Worm (Caenorhabditis elegans) whole organism, early embryonic: Measurements from ENCODE around the gene C54D10.9.

Source experiments
- B0310.2 ChIP-seq: sonication (generic microtip); optimal IDR thresholded peaks from 2 replicates; lab custom pipeline; 2016; ENCODE audit warnings: mild to moderate bottlenecking, missing genetic modification characterization, missing compliant biosample characterization
- F13C5.2 ChIP-seq: sonication (generic microtip); optimal IDR thresholded peaks from 2 replicates; lab custom pipeline; 2017; ENCODE audit warnings: mild to moderate bottlenecking, missing genetic modification characterization, inconsistent platforms, missing compliant biosample characterization
- aly-1 ChIP-seq: sonication (generic microtip); optimal IDR thresholded peaks from 2 replicates; lab custom pipeline; 2016; ENCODE audit warnings: missing genetic modification characterization, missing compliant biosample characterization
- ama-1 ChIP-seq: fragments of 150-350 bp; optimal IDR thresholded peaks from 2 replicates; lab custom pipeline; 2014
- ceh-13 ChIP-seq: fragments of 200-800 bp; sonication (Bioruptor generic); optimal IDR thresholded peaks from 2 replicates; lab custom pipeline; 2018; ENCODE audit warnings: mild to moderate bottlenecking, missing genetic modification characterization, missing compliant biosample characterization
- ceh-36 ChIP-seq: sonication (generic microtip); optimal IDR thresholded peaks from 2 replicates; lab custom pipeline; 2016; ENCODE audit warnings: missing genetic modification characterization, inconsistent platforms, missing compliant biosample characterization
- ets-7 ChIP-seq: sonication (generic microtip); optimal IDR thresholded peaks from 2 replicates; lab custom pipeline; 2016; ENCODE audit warnings: missing genotype, missing genetic modification characterization, missing compliant biosample characterization
- flt-1 ChIP-seq: fragments of 200-800 bp; sonication (Bioruptor generic); IDR thresholded peaks from 2 replicates; pipeline ENCODE4 v1.3.6; 2022; ENCODE audit warnings: missing genetic modification characterization, missing compliant biosample characterization
- hmbx-1 ChIP-seq: sonication (generic microtip); optimal IDR thresholded peaks from 2 replicates; lab custom pipeline; 2016; ENCODE audit warnings: mild to moderate bottlenecking, missing genetic modification characterization, missing compliant biosample characterization
- hmg-4 ChIP-seq: fragments of 200-800 bp; sonication (Bioruptor generic); optimal IDR thresholded peaks from 2 replicates; lab custom pipeline; 2018; ENCODE audit warnings: mild to moderate bottlenecking, missing genetic modification characterization, missing compliant biosample characterization
- hnd-1 ChIP-seq: sonication (generic microtip); optimal IDR thresholded peaks from 2 replicates; lab custom pipeline; 2016; ENCODE audit warnings: missing genetic modification characterization, missing compliant biosample characterization
- pes-1 ChIP-seq: fragments of 200-800 bp; sonication (Bioruptor generic); IDR thresholded peaks from 2 replicates; pipeline ENCODE4 v1.3.6; 2022; ENCODE audit warnings: missing genetic modification reagents, missing genetic modification characterization, missing compliant biosample characterization
- scrt-1 ChIP-seq: fragments of 200-800 bp; sonication (Bioruptor generic); IDR thresholded peaks from 2 replicates; pipeline ENCODE4 v1.3.6; 2022; ENCODE audit warnings: missing genetic modification characterization, missing compliant biosample characterization
- sea-1 ChIP-seq: fragments of 200-800 bp; sonication (Bioruptor generic); conservative IDR thresholded peaks from 2 replicates; pipeline ENCODE4 v1.3.6; 2022; ENCODE audit warnings: missing genetic modification characterization, missing compliant biosample characterization
- tbx-11 ChIP-seq: fragments of 200-800 bp; sonication (Bioruptor generic); IDR thresholded peaks from 2 replicates; pipeline ENCODE4 v1.3.6; 2022; ENCODE audit warnings: missing genetic modification characterization, missing compliant biosample characterization
- tbx-37 ChIP-seq: fragments of 200-800 bp; sonication (Bioruptor generic); conservative IDR thresholded peaks from 2 replicates; pipeline ENCODE4 v1.3.6; 2022; ENCODE audit warnings: missing genetic modification reagents, missing genetic modification characterization, missing compliant biosample characterization
- tra-4 ChIP-seq: sonication (generic microtip); optimal IDR thresholded peaks from 2 replicates; lab custom pipeline; 2017; ENCODE audit warnings: missing genetic modification characterization, missing compliant biosample characterization

The C54D10.9 gene

DNA sequence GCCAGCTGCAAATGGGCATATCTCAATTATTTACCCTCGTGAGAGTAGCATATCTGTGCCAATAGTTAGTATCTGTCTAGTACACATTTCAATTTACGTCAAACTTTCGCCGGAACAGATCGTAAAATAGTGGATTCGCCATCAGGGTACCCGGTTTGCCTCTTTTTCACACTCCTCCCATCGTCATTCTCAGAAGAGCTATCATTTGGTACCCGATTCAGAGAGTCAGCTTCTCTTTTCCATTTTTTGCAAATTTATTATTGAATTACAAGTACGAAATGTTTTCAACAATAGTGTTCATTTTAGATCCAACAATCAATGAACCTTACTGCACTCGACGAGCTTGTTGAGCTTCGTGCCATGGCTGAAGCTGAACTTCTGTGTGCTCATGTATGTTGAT lies 17.9 kb upstream of the C54D10.9 start, which contains the start of gene C54D10.5:
Gene C54D10.5 (plus strand): TSS at position 301 of the 400 bp plus-strand sequence.
- no peak for TF ChIP-seq tbx-37 (GFP tag; lab: Robert Waterston, UW)
- TF ChIP-seq tbx-11 (GFP tag; lab: Robert Waterston, UW): no peak
- TF ChIP-seq B0310.2 (tag; lab: Kevin White, UChicago): no peak
- TF ChIP-seq flt-1: no peak
- TF ChIP-seq pes-1 (GFP tag; lab: Robert Waterston, UW): no peak
- TF ChIP-seq sea-1 (GFP tag; lab: Robert Waterston, UW): no peak
- TF ChIP-seq hnd-1 (tag; lab: Kevin White, UChicago): no peak
- TF ChIP-seq ceh-13 (GFP tag; lab: Kevin White, UChicago): no peak
- TF ChIP-seq scrt-1 (GFP tag; lab: Robert Waterston, UW): no peak
- no peak for TF ChIP-seq tra-4 (tag; lab: Kevin White, UChicago)
- TF ChIP-seq ets-7: no peak
- TF ChIP-seq ceh-36 (tag; lab: Kevin White, UChicago): no peak
- no peak for TF ChIP-seq ama-1 (lab: Kevin White, UChicago)
- TF ChIP-seq hmg-4 (GFP tag; lab: Kevin White, UChicago): no peak
- TF ChIP-seq F13C5.2: no peak
- TF ChIP-seq hmbx-1 (tag; lab: Kevin White, UChicago): no peak
- no peak for TF ChIP-seq aly-1 (tag; lab: Kevin White, UChicago)

DNA sequence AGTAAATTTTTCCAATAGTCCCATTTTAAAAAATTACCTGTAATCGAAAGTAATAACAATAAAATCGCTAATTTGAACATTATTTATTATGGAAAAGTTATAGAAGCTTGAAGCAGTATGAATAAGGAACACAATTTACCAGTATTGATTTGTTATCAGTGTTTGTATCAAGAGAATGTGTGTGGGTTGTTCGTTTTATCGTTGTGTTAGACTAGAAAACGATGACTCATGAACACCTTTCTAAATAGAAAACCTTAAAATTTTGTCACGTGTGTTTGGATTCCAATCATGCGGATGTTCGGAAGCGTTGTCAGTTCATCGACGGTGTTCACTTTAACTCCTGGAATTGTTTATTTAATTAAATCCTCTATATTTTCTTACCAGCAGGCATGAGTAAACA lies 14.8 kb upstream of the C54D10.9 start, which contains the start of gene C54D10.13:
Gene C54D10.13 (minus strand): TSS at position 179 of the 400 bp plus-strand sequence.
- no peak for TF ChIP-seq hnd-1 (tag; lab: Kevin White, UChicago)
- no peak for TF ChIP-seq tra-4 (tag; lab: Kevin White, UChicago)
- TF ChIP-seq ceh-36 (tag; lab: Kevin White, UChicago): no peak
- no peak for TF ChIP-seq B0310.2 (tag; lab: Kevin White, UChicago)
- TF ChIP-seq F13C5.2: no peak
- no peak for TF ChIP-seq pes-1 (GFP tag; lab: Robert Waterston, UW)
- TF ChIP-seq hmbx-1 (tag; lab: Kevin White, UChicago): no peak
- TF ChIP-seq flt-1: no peak
- no peak for TF ChIP-seq ama-1 (lab: Kevin White, UChicago)
- TF ChIP-seq scrt-1 (GFP tag; lab: Robert Waterston, UW): no peak
- TF ChIP-seq sea-1 (GFP tag; lab: Robert Waterston, UW): no peak
- no peak for TF ChIP-seq tbx-11 (GFP tag; lab: Robert Waterston, UW)

DNA sequence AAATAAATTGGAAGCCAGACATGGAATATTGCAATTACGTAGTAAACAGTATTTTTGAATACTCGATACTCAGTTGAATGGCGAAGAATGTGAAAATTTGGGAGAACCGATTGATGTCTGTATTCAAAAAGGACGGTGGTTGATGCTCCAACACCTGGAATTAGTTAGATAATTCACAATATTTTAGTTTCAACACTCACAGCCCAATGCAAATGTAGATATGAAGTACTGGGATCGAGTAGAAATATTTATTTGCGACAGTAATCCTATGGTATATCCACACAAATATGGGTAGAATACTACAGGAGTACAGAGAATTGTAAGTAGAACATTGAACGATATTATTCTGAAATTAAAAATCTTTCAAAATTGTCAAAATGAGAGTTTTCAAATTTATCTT lies 13.8 kb upstream of the C54D10.9 start:
- no peak for TF ChIP-seq ceh-13 (GFP tag; lab: Kevin White, UChicago)
- no peak for TF ChIP-seq ama-1 (lab: Kevin White, UChicago)
- no peak for TF ChIP-seq hmbx-1 (tag; lab: Kevin White, UChicago)
- no peak for TF ChIP-seq flt-1
- no peak for TF ChIP-seq F13C5.2
- TF ChIP-seq pes-1 (GFP tag; lab: Robert Waterston, UW): no peak
- no peak for TF ChIP-seq hnd-1 (tag; lab: Kevin White, UChicago)
- no peak for TF ChIP-seq scrt-1 (GFP tag; lab: Robert Waterston, UW)
- no peak for TF ChIP-seq tbx-11 (GFP tag; lab: Robert Waterston, UW)
- TF ChIP-seq tra-4 (tag; lab: Kevin White, UChicago): no peak
- no peak for TF ChIP-seq ceh-36 (tag; lab: Kevin White, UChicago)
- no peak for TF ChIP-seq ets-7
- TF ChIP-seq B0310.2 (tag; lab: Kevin White, UChicago): no peak
- no peak for TF ChIP-seq hmg-4 (GFP tag; lab: Kevin White, UChicago)
- TF ChIP-seq sea-1 (GFP tag; lab: Robert Waterston, UW): no peak
- no peak for TF ChIP-seq tbx-37 (GFP tag; lab: Robert Waterston, UW)
- TF ChIP-seq aly-1 (tag; lab: Kevin White, UChicago): no peak

ce11 chrV:12433717-12434116 lies 13.2 kb upstream of the C54D10.9 start, which contains the start of gene srh-25:
Gene srh-25, minus strand, starts transcription at chrV:12433817.
- TF ChIP-seq hmg-4 (GFP tag; lab: Kevin White, UChicago) (no peak), tra-4 (tag; lab: Kevin White, UChicago) (no peak), B0310.2 (tag; lab: Kevin White, UChicago) (no peak), ceh-36 (tag; lab: Kevin White, UChicago) (no peak), tbx-11 (GFP tag; lab: Robert Waterston, UW) (no peak), ets-7 (no peak), hnd-1 (tag; lab: Kevin White, UChicago) (no peak), sea-1 (GFP tag; lab: Robert Waterston, UW) (no peak), aly-1 (tag; lab: Kevin White, UChicago) (no peak), ama-1 (lab: Kevin White, UChicago) (no peak), flt-1 (no peak), hmbx-1 (tag; lab: Kevin White, UChicago) (no peak)

DNA sequence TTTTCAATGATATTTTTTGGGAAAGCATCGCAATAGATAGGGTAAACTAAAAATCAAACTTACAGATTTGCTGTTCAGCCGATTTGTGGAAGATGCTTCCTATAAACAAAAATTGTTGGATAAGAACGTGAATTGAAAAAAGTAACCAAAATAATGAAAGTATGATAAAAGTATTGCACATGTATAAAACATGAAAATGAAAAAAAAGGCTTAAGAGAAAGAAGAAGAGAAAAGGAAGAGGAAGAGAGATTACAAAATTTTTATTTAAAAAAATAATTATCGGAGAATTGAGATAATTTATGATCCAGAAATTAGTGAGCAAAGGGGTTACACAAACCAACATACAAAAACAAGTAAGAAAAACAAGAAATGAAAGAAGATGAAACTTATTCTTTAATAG lies 5.5 kb upstream of the C54D10.9 start, which contains the start of gene pals-37:
Gene pals-37 (minus strand): TSS at position 101 of the 400 bp plus-strand sequence.
- TF ChIP-seq F13C5.2: no peak
- TF ChIP-seq hmg-4 (GFP tag; lab: Kevin White, UChicago): no peak

- TF ChIP-seq hmbx-1 (tag; lab: Kevin White, UChicago): no peak
- no peak for TF ChIP-seq tbx-11 (GFP tag; lab: Robert Waterston, UW)
- no peak for TF ChIP-seq ets-7
- TF ChIP-seq ama-1 (lab: Kevin White, UChicago): no peak
- TF ChIP-seq F13C5.2: no peak
- TF ChIP-seq flt-1: no peak
- TF ChIP-seq ceh-36 (tag; lab: Kevin White, UChicago): no peak
Observed at ce11 chrV:12443754-12444153, 3.2 kb upstream of the C54D10.9 start, which contains the start of gene pals-39. Gene pals-39, minus strand, starts transcription at chrV:12443854.

DNA sequence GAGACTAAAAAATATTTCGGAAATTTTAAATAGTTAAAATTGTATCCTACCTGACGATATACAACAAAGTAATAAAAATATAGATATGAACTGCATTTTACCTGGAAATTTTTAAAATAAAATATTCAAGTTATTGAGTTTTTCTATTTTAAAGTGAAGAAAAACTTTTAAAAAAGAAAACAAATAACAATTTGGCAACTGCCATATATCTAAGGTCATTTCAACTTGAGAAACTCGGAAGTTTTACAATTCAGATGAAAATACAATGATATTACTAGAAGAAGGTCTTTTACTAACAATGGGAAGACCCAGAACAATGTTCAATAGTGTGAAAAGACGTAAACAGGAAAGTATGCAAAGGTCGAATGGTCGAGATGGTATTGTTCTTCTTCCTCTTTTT lies 2.9 kb downstream of the C54D10.9 start, which contains the start of gene C54D10.10:
Gene C54D10.10 (minus strand): TSS at position 101 of the 400 bp plus-strand sequence.
- TF ChIP-seq flt-1 (no peak), hmbx-1 (tag; lab: Kevin White, UChicago) (no peak), scrt-1 (GFP tag; lab: Robert Waterston, UW) (no peak), pes-1 (GFP tag; lab: Robert Waterston, UW) (no peak), hnd-1 (tag; lab: Kevin White, UChicago) (no peak), B0310.2 (tag; lab: Kevin White, UChicago) (no peak), ceh-36 (tag; lab: Kevin White, UChicago) (no peak), tbx-11 (GFP tag; lab: Robert Waterston, UW) (no peak), F13C5.2 (no peak)
